Fruit fly (Drosophila melanogaster) whole organism, embryonic: ENCODE measurements around the gene CG13601.
A peak's percentile ranks its signal among the peaks of the same experiment; 100 is the strongest.

ENCODE experiments used
- CG10959 ChIP-seq: fragments of 200-800 bp; sonication (Bioruptor generic); IDR thresholded peaks from 2 replicates; pipeline ENCODE4 v1.3.6; 2022; ENCODE audit warnings: missing biosample characterization, missing genetic modification characterization
- CG10979 ChIP-seq: fragments of 200-800 bp; sonication (Bioruptor generic); optimal IDR thresholded peaks from 2 replicates; lab custom pipeline; 2018; ENCODE audit warnings: missing biosample characterization, mild to moderate bottlenecking, missing genetic modification characterization, moderate library complexity
- CG11247 ChIP-seq: fragments of 200-800 bp; sonication (Bioruptor generic); IDR thresholded peaks from 2 replicates; pipeline ENCODE4 v1.3.6; 2022; ENCODE audit warnings: missing biosample characterization, missing genetic modification characterization
- CG14014 ChIP-seq: fragments of 200-800 bp; sonication (Bioruptor generic); IDR thresholded peaks from 2 replicates; pipeline ENCODE4 v1.3.6; 2022; ENCODE audit warnings: missing biosample characterization, missing genetic modification characterization
- CG14441 ChIP-seq: fragments of 200-800 bp; sonication (Bioruptor generic); IDR thresholded peaks from 2 replicates; pipeline ENCODE4 v1.3.6; 2022; ENCODE audit warnings: missing biosample characterization, missing genetic modification characterization
- CG16779 ChIP-seq: fragments of 200-800 bp; sonication (Bioruptor generic); IDR thresholded peaks from 2 replicates; pipeline ENCODE4 v1.3.6; 2022; ENCODE audit warnings: missing biosample characterization, missing genetic modification characterization
- CG17359 ChIP-seq: fragments of 200-800 bp; sonication (Bioruptor generic); optimal IDR thresholded peaks from 3 replicates; lab custom pipeline; 2018; ENCODE audit warnings: missing biosample characterization, mild to moderate bottlenecking, missing genetic modification characterization, moderate library complexity
- CG30403 ChIP-seq: fragments of 200-800 bp; sonication (Bioruptor generic); optimal IDR thresholded peaks from 3 replicates; lab custom pipeline; 2016; ENCODE audit warnings: missing biosample characterization, missing genetic modification characterization
- CG32772 ChIP-seq: fragments of 200-800 bp; sonication (Bioruptor generic); IDR thresholded peaks from 2 replicates; pipeline ENCODE4 v1.3.6; 2022; ENCODE audit warnings: missing biosample characterization, missing genetic modification characterization
- CG34422 ChIP-seq: fragments of 200-800 bp; sonication (Bioruptor generic); IDR thresholded peaks from 3 replicates; pipeline ENCODE4 v1.3.6; 2022; ENCODE audit warnings: missing biosample characterization, missing genetic modification characterization
- CG4617 ChIP-seq: fragments of 200-800 bp; sonication (Bioruptor generic); optimal IDR thresholded peaks from 3 replicates; lab custom pipeline; 2016; ENCODE audit warnings: missing biosample characterization, missing genetic modification characterization, borderline replicate concordance
- CG6813 ChIP-seq: fragments of 200-800 bp; sonication (Bioruptor generic); optimal IDR thresholded peaks from 2 replicates; lab custom pipeline; 2017; ENCODE audit warnings: missing biosample characterization, missing genetic modification characterization, mild to moderate bottlenecking, moderate library complexity, missing genetic modification reagents
- CG9609 ChIP-seq: fragments of 200-800 bp; sonication (Bioruptor generic); optimal IDR thresholded peaks from 3 replicates; lab custom pipeline; 2016; ENCODE audit warnings: missing biosample characterization, missing genetic modification characterization
- CG9817 ChIP-seq: fragments of 200-800 bp; sonication (Bioruptor generic); optimal IDR thresholded peaks from 2 replicates; lab custom pipeline; 2018; ENCODE audit warnings: missing biosample characterization, mild to moderate bottlenecking, missing genetic modification characterization, moderate library complexity
- CG9876 ChIP-seq: fragments of 200-800 bp; sonication (Bioruptor generic); optimal IDR thresholded peaks from 2 replicates; lab custom pipeline; 2016; ENCODE audit warnings: missing biosample characterization, missing genetic modification characterization
- CrebB ChIP-seq: fragments of 200-800 bp; sonication (Bioruptor generic); optimal IDR thresholded peaks from 3 replicates; lab custom pipeline; 2018; ENCODE audit warnings: missing biosample characterization, mild to moderate bottlenecking, missing genetic modification characterization
- D19B ChIP-seq: fragments of 200-800 bp; sonication (Bioruptor generic); optimal IDR thresholded peaks from 2 replicates; lab custom pipeline; 2017; ENCODE audit warnings: missing biosample characterization, mild to moderate bottlenecking, missing genetic modification characterization
- Dad ChIP-seq: fragments of 200-800 bp; sonication (Bioruptor generic); optimal IDR thresholded peaks from 3 replicates; lab custom pipeline; 2016; ENCODE audit warnings: missing biosample characterization, missing genetic modification characterization
- Dek ChIP-seq: fragments of 200-800 bp; sonication (Bioruptor generic); optimal IDR thresholded peaks from 3 replicates; lab custom pipeline; 2019; ENCODE audit warnings: missing biosample characterization, mild to moderate bottlenecking, missing genetic modification characterization, moderate library complexity
- Dp ChIP-seq: fragments of 200-800 bp; sonication (Bioruptor generic); optimal IDR thresholded peaks from 2 replicates; lab custom pipeline; 2018; ENCODE audit warnings: missing biosample characterization, mild to moderate bottlenecking, missing genetic modification characterization, moderate library complexity
- Ets65A ChIP-seq: fragments of 200-800 bp; sonication (Bioruptor generic); peaks from one replicate; lab custom pipeline; 2016; ENCODE audit warnings: missing biosample characterization, missing genetic modification characterization
- HLH54F ChIP-seq: fragments of 200-800 bp; sonication (Bioruptor generic); optimal IDR thresholded peaks from 3 replicates; lab custom pipeline; 2016; ENCODE audit warnings: missing biosample characterization, missing genetic modification characterization
- Hr39 ChIP-seq: fragments of >200 bp; optimal IDR thresholded peaks from 2 replicates; lab custom pipeline; 2017
- Hr78 ChIP-seq, 2 experiments: fragments of 200-800 bp in 1 of 2; fragments of >200 bp in 1 of 2; sonication (Bioruptor generic) in 1 of 2; optimal IDR thresholded peaks; 2 replicates each; lab custom pipeline; 2017 to 2019; ENCODE audit warnings: missing biosample characterization in 2 of 2, missing genetic modification characterization in 2 of 2, mild to moderate bottlenecking in 1 of 2, moderate library complexity in 1 of 2
- Med ChIP-seq: fragments of 200-800 bp; sonication (Bioruptor generic); peaks from one replicate; lab custom pipeline; 2016; ENCODE audit warnings: missing biosample characterization, missing genetic modification characterization, mild to moderate bottlenecking, inconsistent platforms, moderate library complexity
- NK7.1 ChIP-seq: fragments of 200-800 bp; sonication (Bioruptor generic); optimal IDR thresholded peaks from 3 replicates; lab custom pipeline; 2016; ENCODE audit warnings: missing biosample characterization, missing genetic modification characterization
- ara ChIP-seq: fragments of 200-800 bp; sonication (Bioruptor generic); IDR thresholded peaks from 2 replicates; pipeline ENCODE4 v1.3.6; 2022; ENCODE audit warnings: missing biosample characterization, missing genetic modification characterization
- az2 ChIP-seq: fragments of 200-800 bp; sonication (Bioruptor generic); optimal IDR thresholded peaks from 3 replicates; lab custom pipeline; 2016; ENCODE audit warnings: missing biosample characterization, missing genetic modification characterization
- bcd ChIP-seq: fragments of 200-800 bp; sonication (Bioruptor generic); optimal IDR thresholded peaks from 2 replicates; lab custom pipeline; 2017; ENCODE audit warnings: missing biosample characterization, mild to moderate bottlenecking, missing genetic modification characterization
- cas ChIP-seq: fragments of 200-800 bp; sonication (Bioruptor generic); IDR thresholded peaks from 2 replicates; pipeline ENCODE4 v1.3.6; 2022; ENCODE audit warnings: missing biosample characterization, missing genetic modification characterization
- cato ChIP-seq: fragments of 200-800 bp; sonication (Bioruptor generic); optimal IDR thresholded peaks from 2 replicates; lab custom pipeline; 2016; ENCODE audit warnings: missing biosample characterization, missing genetic modification characterization, borderline replicate concordance
- chinmo ChIP-seq: fragments of 200-800 bp; sonication (Bioruptor generic); IDR thresholded peaks from 4 replicates; pipeline ENCODE4 v1.3.6; 2022; ENCODE audit warnings: missing biosample characterization, missing genetic modification characterization; ENCODE audit not compliant: partially characterized antibody
- cwo ChIP-seq: fragments of 200-800 bp; sonication (Bioruptor generic); optimal IDR thresholded peaks from 3 replicates; lab custom pipeline; 2017; ENCODE audit warnings: missing biosample characterization, missing genetic modification characterization, mild to moderate bottlenecking, moderate library complexity, missing genetic modification reagents
- da ChIP-seq: fragments of 200-800 bp; sonication (Bioruptor generic); optimal IDR thresholded peaks from 2 replicates; lab custom pipeline; 2016; ENCODE audit warnings: missing biosample characterization, missing genetic modification characterization
- en ChIP-seq: fragments of 200-800 bp; sonication (Bioruptor generic); optimal IDR thresholded peaks from 2 replicates; lab custom pipeline; 2016; ENCODE audit warnings: missing biosample characterization, missing genetic modification characterization
- eve ChIP-seq, 2 experiments: fragments of >200 bp; optimal IDR thresholded peaks; 2 replicates each; lab custom pipeline; 2017; ENCODE audit warnings: missing biosample characterization in 2 of 2, missing genetic modification characterization in 2 of 2
- grn ChIP-seq: fragments of 200-800 bp; sonication (Bioruptor generic); optimal IDR thresholded peaks from 3 replicates; lab custom pipeline; 2017; ENCODE audit warnings: missing biosample characterization, missing genetic modification characterization
- h ChIP-seq: fragments of >200 bp; optimal IDR thresholded peaks from 2 replicates; lab custom pipeline; 2017
- kah ChIP-seq: fragments of 200-800 bp; sonication (Bioruptor generic); optimal IDR thresholded peaks from 2 replicates; lab custom pipeline; 2018; ENCODE audit warnings: missing biosample characterization, mild to moderate bottlenecking, missing genetic modification characterization
- knrl ChIP-seq: fragments of 200-800 bp; sonication (Bioruptor generic); IDR thresholded peaks from 3 replicates; pipeline ENCODE4 v1.3.6; 2022; ENCODE audit warnings: missing biosample characterization, missing genetic modification characterization; ENCODE audit not compliant: partially characterized antibody
- nom ChIP-seq: fragments of 200-800 bp; sonication (Bioruptor generic); optimal IDR thresholded peaks from 2 replicates; lab custom pipeline; 2017; ENCODE audit warnings: missing biosample characterization, missing genetic modification characterization, mild to moderate bottlenecking, moderate library complexity, missing genetic modification reagents
- org-1 ChIP-seq: fragments of 200-800 bp; sonication (Bioruptor generic); optimal IDR thresholded peaks from 2 replicates; lab custom pipeline; 2017; ENCODE audit warnings: missing biosample characterization, missing genetic modification characterization
- pfk ChIP-seq: fragments of 200-800 bp; sonication (Bioruptor generic); optimal IDR thresholded peaks from 2 replicates; lab custom pipeline; 2018; ENCODE audit warnings: missing biosample characterization, mild to moderate bottlenecking, missing genetic modification characterization, moderate library complexity
- pho ChIP-seq: fragments of 200-800 bp; sonication (Bioruptor generic); optimal IDR thresholded peaks from 2 replicates; lab custom pipeline; 2016; ENCODE audit warnings: missing biosample characterization, missing genetic modification characterization
- pros ChIP-seq: fragments of 200-800 bp; sonication (Bioruptor generic); optimal IDR thresholded peaks from 3 replicates; lab custom pipeline; 2019; ENCODE audit warnings: missing biosample characterization, mild to moderate bottlenecking, missing genetic modification characterization, moderate library complexity
- ro ChIP-seq: fragments of 200-800 bp; sonication (Bioruptor generic); IDR thresholded peaks from 2 replicates; pipeline ENCODE4 v1.3.6; 2022; ENCODE audit warnings: missing biosample characterization, missing genetic modification characterization
- row ChIP-seq: fragments of 200-800 bp; sonication (Bioruptor generic); IDR thresholded peaks from 3 replicates; pipeline ENCODE4 v1.3.6; 2022; ENCODE audit warnings: missing biosample characterization, missing genetic modification characterization
- sim ChIP-seq: fragments of 200-800 bp; sonication (Bioruptor generic); IDR thresholded peaks from 2 replicates; pipeline ENCODE4 v1.3.6; 2022; ENCODE audit warnings: missing biosample characterization, missing genetic modification characterization
- sna ChIP-seq: fragments of 200-800 bp; sonication (Bioruptor generic); IDR thresholded peaks from 2 replicates; pipeline ENCODE4 v1.3.6; 2022; ENCODE audit warnings: missing biosample characterization, missing genetic modification characterization; ENCODE audit not compliant: partially characterized antibody
- sug ChIP-seq: fragments of 200-800 bp; optimal IDR thresholded peaks from 2 replicates; lab custom pipeline; 2019; ENCODE audit warnings: missing biosample characterization, mild to moderate bottlenecking, missing genetic modification characterization, moderate library complexity
- wek ChIP-seq: fragments of 200-800 bp; sonication (Bioruptor generic); optimal IDR thresholded peaks from 3 replicates; lab custom pipeline; 2018; ENCODE audit warnings: missing biosample characterization, mild to moderate bottlenecking, missing genetic modification characterization, moderate library complexity
- wor ChIP-seq: fragments of 200-800 bp; sonication (Bioruptor generic); IDR thresholded peaks from 2 replicates; pipeline ENCODE4 v1.3.6; 2022; ENCODE audit warnings: missing biosample characterization, missing genetic modification characterization

CG13601 gene

DNA sequence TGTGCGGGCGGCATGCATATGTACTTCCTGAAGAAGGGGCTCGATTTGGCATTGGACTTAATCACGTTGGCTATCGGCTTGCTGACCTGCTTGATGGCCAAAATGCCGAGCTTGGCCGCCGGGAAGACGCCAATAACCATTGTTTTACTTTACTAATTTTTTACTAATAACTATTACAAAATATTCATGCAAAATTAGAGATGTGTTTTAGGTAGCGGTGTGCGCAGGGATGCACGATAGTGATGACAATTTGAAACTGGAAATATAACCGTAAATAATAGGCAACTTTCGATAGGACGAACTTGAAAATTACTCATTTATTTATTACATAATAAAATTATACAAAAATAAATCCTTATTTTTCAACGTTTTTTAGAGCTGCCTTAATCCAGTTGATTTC is at the start of gene CG13601 (continued):
- TF ChIP-seq CG14441 (GFP tag; lab: Robert Waterston, UW) (no peak), grn (GFP tag; lab: Kevin White, UChicago) (no peak), chinmo (GFP tag; lab: Robert Waterston, UW) (peak; percentile 84; the same call in 1 of the 4 replicates), CG34422 (peak; percentile 49; the same call in 1 of the 3 replicates), cwo (GFP tag; lab: Kevin White, UChicago) (no peak), az2 (GFP tag; lab: Kevin White, UChicago) (peak; percentile 34), sna (GFP tag; lab: Robert Waterston, UW) (peak; percentile 78), Ets65A (GFP tag; lab: Kevin White, UChicago) (peak; percentile 72), da (GFP tag; lab: Kevin White, UChicago) (no peak), cas (GFP tag; lab: Robert Waterston, UW) (no peak), CG11247 (GFP tag; lab: Robert Waterston, UW) (peak; percentile 52), en (GFP tag; lab: Kevin White, UChicago) (no peak), kah (GFP tag; lab: Kevin White, UChicago) (no peak), Hr78 (GFP tag; optimal IDR thresholded peaks at IDR 0.05; lab: Kevin White, UChicago) (no peak), sug (tag; lab: Kevin White, UChicago) (peak; percentile 30), CG6813 (GFP tag; lab: Kevin White, UChicago) (no peak), Dp (peak; percentile 30), h (no peak), ro (GFP tag; lab: Robert Waterston, UW) (no peak), CG10979 (no peak), CG32772 (GFP tag; lab: Robert Waterston, UW) (no peak), D19B (GFP tag; lab: Kevin White, UChicago) (no peak), CG30403 (GFP tag; lab: Kevin White, UChicago) (peak; percentile 49), Hr39 (lab: Kevin White, UChicago) (no peak), wor (no peak), org-1 (GFP tag; lab: Kevin White, UChicago) (no peak), bcd (GFP tag; lab: Kevin White, UChicago) (no peak), pros (GFP tag; lab: Kevin White, UChicago) (no peak), pho (GFP tag; lab: Kevin White, UChicago) (no peak), NK7.1 (GFP tag; lab: Kevin White, UChicago) (no peak), CG9609 (no peak), ara (no peak), Dek (tag; lab: Kevin White, UChicago) (peak; percentile 18), CG14014 (GFP tag; lab: Robert Waterston, UW) (peak; percentile 37; the same call in 1 of the 2 replicates), cato (no peak), sim (GFP tag; lab: Robert Waterston, UW) (no peak), CG4617 (GFP tag; lab: Kevin White, UChicago) (peak; percentile 52), CG10959 (GFP tag; lab: Robert Waterston, UW) (no peak), CG9876 (GFP tag; lab: Kevin White, UChicago) (no peak), pfk (GFP tag; lab: Kevin White, UChicago) (no peak), Dad (GFP tag; lab: Kevin White, UChicago) (peak; percentile 15), HLH54F (GFP tag; lab: Kevin White, UChicago) (no peak), nom (GFP tag; lab: Kevin White, UChicago) (no peak), row (GFP tag; lab: Robert Waterston, UW) (peak; percentile 84), Med (GFP tag; lab: Kevin White, UChicago) (peak; percentile 77), CG17359 (tag; lab: Kevin White, UChicago) (peak; percentile 23), eve (GFP tag; optimal IDR thresholded peaks at IDR 0.05; lab: Kevin White, UChicago) (no peak), CrebB (tag; lab: Kevin White, UChicago) (no peak), CG16779 (GFP tag; lab: Robert Waterston, UW) (no peak), wek (GFP tag; lab: Kevin White, UChicago) (no peak), CG9817 (tag; lab: Kevin White, UChicago) (peak; percentile 12), knrl (GFP tag; lab: Robert Waterston, UW) (peak; percentile 84; the same call in 2 of the 3 replicates)
